Fruit fly (Drosophila melanogaster) whole organism, wandering third instar larva: ENCODE data around the gene CG42699.

ENCODE experiments used
- Abd-B ChIP-seq: fragments of >200 bp; optimal IDR thresholded peaks from 2 replicates; lab custom pipeline; 2017; ENCODE audit warnings: missing biosample characterization, missing genetic modification characterization
- CG9705 ChIP-seq: fragments of 200-800 bp; sonication (Bioruptor generic); optimal IDR thresholded peaks from 2 replicates; lab custom pipeline; 2018; ENCODE audit warnings: missing biosample characterization, mild to moderate bottlenecking, missing genetic modification characterization
- CrebA ChIP-seq: fragments of 200-800 bp; sonication (Bioruptor generic); optimal IDR thresholded peaks from 2 replicates; lab custom pipeline; 2016; ENCODE audit warnings: missing biosample characterization, mild to moderate bottlenecking, missing genetic modification characterization, borderline replicate concordance
- Dfd ChIP-seq: fragments of >200 bp; optimal IDR thresholded peaks from 2 replicates; lab custom pipeline; 2017; ENCODE audit warnings: missing biosample characterization, missing genetic modification characterization
- Dif ChIP-seq: fragments of 200-275, 200-300 bp; sonication (Bioruptor generic); optimal IDR thresholded peaks from 2 replicates; lab custom pipeline; 2018; ENCODE audit warnings: missing biosample characterization, missing genetic modification characterization; ENCODE audit not compliant: partially characterized antibody
- GATAd ChIP-seq: sonication (Bioruptor generic); optimal IDR thresholded peaks from 2 replicates; lab custom pipeline; 2016; ENCODE audit warnings: missing biosample characterization, missing genetic modification characterization
- HLH106 ChIP-seq: fragments of 200-800 bp; optimal IDR thresholded peaks from 3 replicates; lab custom pipeline; 2019; ENCODE audit warnings: missing biosample characterization, mild to moderate bottlenecking, missing genetic modification characterization, moderate library complexity
- Hr83 ChIP-seq: fragments of 200-300 bp; sonication (Bioruptor generic); optimal IDR thresholded peaks from 2 replicates; lab custom pipeline; 2016; ENCODE audit warnings: missing biosample characterization, mild to moderate bottlenecking, missing genetic modification characterization, moderate library complexity; ENCODE audit not compliant: poor library complexity, severe bottlenecking
- Mio ChIP-seq: sonication (Bioruptor generic); optimal IDR thresholded peaks from 2 replicates; lab custom pipeline; 2016; ENCODE audit warnings: missing biosample characterization, missing genetic modification characterization
- Myc ChIP-seq: fragments of >200 bp; optimal IDR thresholded peaks from 2 replicates; lab custom pipeline; 2017
- N ChIP-seq: fragments of >200 bp; optimal IDR thresholded peaks from 2 replicates; lab custom pipeline; 2018; ENCODE audit warnings: missing biosample characterization, missing external identifiers, missing genetic modification characterization
- OdsH ChIP-seq: fragments of 200-800 bp; sonication (Bioruptor generic); optimal IDR thresholded peaks from 2 replicates; lab custom pipeline; 2016; ENCODE audit warnings: missing biosample characterization, mild to moderate bottlenecking, missing genetic modification characterization
- Vsx2 ChIP-seq: fragments of 200-300, 225-300 bp; sonication (Bioruptor generic); optimal IDR thresholded peaks from 2 replicates; lab custom pipeline; 2018; ENCODE audit warnings: missing biosample characterization, missing genetic modification characterization; ENCODE audit not compliant: partially characterized antibody
- br ChIP-seq: fragments of 200-800 bp; sonication (Bioruptor generic); optimal IDR thresholded peaks from 2 replicates; lab custom pipeline; 2016; ENCODE audit warnings: missing biosample characterization, missing genetic modification characterization
- dl ChIP-seq, 2 experiments: fragments of 175-275, 200-275 bp in 1 of 2; fragments of 200-275 bp in 1 of 2; sonication (Bioruptor generic); optimal IDR thresholded peaks; lab custom pipeline; 2018; ENCODE audit warnings: mild to moderate bottlenecking in 2 of 2, missing biosample characterization in 2 of 2, missing genetic modification characterization in 2 of 2, moderate library complexity in 2 of 2; ENCODE audit not compliant: partially characterized antibody in 2 of 2, insufficient read depth in 1 of 2
- dmrt93B ChIP-seq: fragments of 200-800 bp; sonication (Bioruptor generic); optimal IDR thresholded peaks from 2 replicates; lab custom pipeline; 2018; ENCODE audit warnings: missing biosample characterization, mild to moderate bottlenecking, missing genetic modification characterization
- foxo ChIP-seq, 2 experiments: fragments of 200-800 bp; sonication (Bioruptor generic); optimal IDR thresholded peaks; 2 replicates in 1 of 2; 3 replicates in 1 of 2; lab custom pipeline; 2016 to 2017; ENCODE audit warnings: missing biosample characterization in 2 of 2, missing genetic modification characterization in 2 of 2
- fru ChIP-seq: fragments of 200-800 bp; sonication (Bioruptor generic); optimal IDR thresholded peaks from 3 replicates; lab custom pipeline; 2016; ENCODE audit warnings: missing biosample characterization, mild to moderate bottlenecking, missing genetic modification characterization
- h ChIP-seq: fragments of 200-800 bp; sonication (Bioruptor generic); optimal IDR thresholded peaks from 3 replicates; lab custom pipeline; 2016; ENCODE audit warnings: missing biosample characterization, mild to moderate bottlenecking, missing genetic modification characterization
- jim ChIP-seq: fragments of 175-275, 200-325 bp; sonication (Bioruptor generic); optimal IDR thresholded peaks from 2 replicates; lab custom pipeline; 2016; ENCODE audit warnings: missing biosample characterization, mild to moderate bottlenecking, missing genetic modification characterization
- pan ChIP-seq: fragments of >200 bp; optimal IDR thresholded peaks from 2 replicates; lab custom pipeline; 2017
- psq ChIP-seq: fragments of 200-800 bp; sonication (Bioruptor generic); optimal IDR thresholded peaks from 3 replicates; lab custom pipeline; 2017; ENCODE audit warnings: missing biosample characterization, mild to moderate bottlenecking, missing genetic modification characterization, moderate library complexity
- rgr ChIP-seq: fragments of 200-800 bp; sonication (Bioruptor generic); optimal IDR thresholded peaks from 3 replicates; lab custom pipeline; 2016; ENCODE audit warnings: missing biosample characterization, mild to moderate bottlenecking, missing genetic modification characterization
- sage ChIP-seq: fragments of 200-800 bp; sonication (Bioruptor generic); optimal IDR thresholded peaks from 2 replicates; lab custom pipeline; 2016; ENCODE audit warnings: missing biosample characterization, mild to moderate bottlenecking, missing genetic modification characterization
- sv ChIP-seq: fragments of 200-800 bp; sonication (Bioruptor generic); optimal IDR thresholded peaks from 3 replicates; lab custom pipeline; 2016; ENCODE audit warnings: missing biosample characterization, missing genetic modification characterization
- usp ChIP-seq: fragments of >200 bp; optimal IDR thresholded peaks from 2 replicates; lab custom pipeline; 2017; ENCODE audit warnings: missing biosample characterization, missing genetic modification characterization

Gene CG42699

dm6 chrX:5815720-5816119, 51.4 kb downstream of the CG42699 start, which contains the start of gene AgmNAT:
AgmNAT (minus strand) TSS chrX:5815820.
- TF ChIP-seq dmrt93B (no peak), GATAd (GFP tag; lab: Kevin White, UChicago) (no peak), h (GFP tag; lab: Kevin White, UChicago) (no peak), Dfd (GFP tag; lab: Kevin White, UChicago) (no peak), Dif (GFP tag; lab: Kevin White, UChicago) (no peak), rgr (GFP tag; lab: Kevin White, UChicago) (no peak), br (GFP tag; lab: Kevin White, UChicago) (no peak), jim (GFP tag; lab: Kevin White, UChicago) (no peak), psq (GFP tag; lab: Kevin White, UChicago) (no peak)

- TF ChIP-seq br (GFP tag; lab: Kevin White, UChicago), result no peak
- TF ChIP-seq Myc (lab: Kevin White, UChicago), result peak; percentile 63
These were observed 52.8 kb downstream of the CG42699 start for dm6 chrX:5817191-5817590.

- TF ChIP-seq Myc (lab: Kevin White, UChicago) (no peak), sv (no peak), psq (GFP tag; lab: Kevin White, UChicago) (no peak), Abd-B (GFP tag; lab: Kevin White, UChicago) (no peak), Vsx2 (no peak), h (GFP tag; lab: Kevin White, UChicago) (no peak), rgr (GFP tag; lab: Kevin White, UChicago) (no peak), Dif (GFP tag; lab: Kevin White, UChicago) (no peak), dl (GFP tag; optimal IDR thresholded peaks at IDR 0.05; lab: Kevin White, UChicago; ENCODE audit: insufficient read depth in 1 of 2, partially characterized antibody in 2 of 2) (no peak), CrebA (GFP tag; lab: Kevin White, UChicago) (no peak), OdsH (GFP tag; lab: Kevin White, UChicago) (no peak), N (GFP tag; lab: Kevin White, UChicago) (no peak), Hr83 (GFP tag; lab: Kevin White, UChicago) (no peak), Dfd (GFP tag; lab: Kevin White, UChicago) (no peak), Mio (GFP tag; lab: Kevin White, UChicago) (no peak), br (GFP tag; lab: Kevin White, UChicago) (no peak), usp (GFP tag; lab: Kevin White, UChicago) (no peak), CG9705 (GFP tag; lab: Kevin White, UChicago) (no peak), sage (no peak), pan (no peak)
These were observed 54.1 kb downstream of the CG42699 start, which contains the start of gene CG15765 for dm6 chrX:5818428-5818827. CG15765 (plus strand) TSS chrX:5818559.

dm6 chrX:5819972-5820371, 55.6 kb downstream of the CG42699 start:
- TF ChIP-seq Dif (GFP tag; lab: Kevin White, UChicago) (no peak), HLH106 (tag; lab: Kevin White, UChicago) (peak; percentile 11), h (GFP tag; lab: Kevin White, UChicago) (peak; percentile 2), Hr83 (GFP tag; lab: Kevin White, UChicago) (no peak), foxo (GFP tag; optimal IDR thresholded peaks at IDR 0.05; lab: Kevin White, UChicago) (peak in 1 of 2 experiments; percentile 31), fru (GFP tag; lab: Kevin White, UChicago) (peak; percentile 1)
